Worm (Caenorhabditis elegans): ENCODE measurements around the gene dhs-24.

dhs-24 gene

ce11 chrV:19934223-19934622, 12.2 kb downstream of the dhs-24 start, which contains the start of gene algn-7:
TSS of gene algn-7 (minus strand) at chrV:19934323.
- no peak for TF ChIP-seq unc-62 (GFP tag; optimal IDR thresholded peaks at IDR 0.05)

- no peak for TF ChIP-seq unc-62 (GFP tag; optimal IDR thresholded peaks at IDR 0.05)
These were observed 22.5 kb downstream of the dhs-24 start, which contains the start of gene skr-4 for ce11 chrV:19923924-19924323. TSS of gene skr-4 (plus strand) at chrV:19924224.

- TF ChIP-seq unc-62 (GFP tag; optimal IDR thresholded peaks at IDR 0.05), result no peak
These were observed 23.8 kb downstream of the dhs-24 start, which contains the start of gene Y60A3A.16 for ce11 chrV:19922613-19923012. TSS of gene Y60A3A.16 (minus strand) at chrV:19922713.

ce11 chrV:19915973-19916605, 30.3 kb downstream of the dhs-24 start, which contains the start of the genes chk-2 and Y60A3A.19:
TSS of gene chk-2 (minus strand) at chrV:19916023.
TSS of gene Y60A3A.19 (plus strand) at chrV:19916555.
- TF ChIP-seq unc-62 (GFP tag; optimal IDR thresholded peaks at IDR 0.05), result no peak

ce11 chrV:19908854-19909253, 37.6 kb downstream of the dhs-24 start:
- TF ChIP-seq unc-62 (GFP tag; optimal IDR thresholded peaks at IDR 0.05), result no peak

- TF ChIP-seq unc-62 (GFP tag; optimal IDR thresholded peaks at IDR 0.05), result no peak
These were observed 39.1 kb downstream of the dhs-24 start, which contains the start of gene fars-2 for ce11 chrV:19907365-19907764. TSS of gene fars-2 (minus strand) at chrV:19907434.

ce11 chrV:19905988-19906387, 40.4 kb downstream of the dhs-24 start:
- no peak for TF ChIP-seq unc-62 (GFP tag; optimal IDR thresholded peaks at IDR 0.05)

- TF ChIP-seq unc-62 (GFP tag; optimal IDR thresholded peaks at IDR 0.05), result no peak
These were observed 41.6 kb downstream of the dhs-24 start for ce11 chrV:19904790-19905189.

- TF ChIP-seq unc-62 (GFP tag; optimal IDR thresholded peaks at IDR 0.05), result no peak
These were observed 44.6 kb downstream of the dhs-24 start for ce11 chrV:19901826-19902225.

- TF ChIP-seq unc-62 (GFP tag; optimal IDR thresholded peaks at IDR 0.05), result no peak
These were observed 47.3 kb downstream of the dhs-24 start, which contains the start of gene Y116F11B.14 for ce11 chrV:19899167-19899566. TSS of gene Y116F11B.14 (plus strand) at chrV:19899467.

ce11 chrV:19897982-19898381, 48.4 kb downstream of the dhs-24 start:
- TF ChIP-seq unc-62 (GFP tag; optimal IDR thresholded peaks at IDR 0.05), result no peak

- no peak for TF ChIP-seq unc-62 (GFP tag; optimal IDR thresholded peaks at IDR 0.05)
These were observed 48.9 kb downstream of the dhs-24 start for ce11 chrV:19897557-19897956.

- no peak for TF ChIP-seq unc-62 (GFP tag; optimal IDR thresholded peaks at IDR 0.05)
These were observed 51.2 kb downstream of the dhs-24 start, which contains the start of gene gly-4 for ce11 chrV:19895250-19895649. TSS of gene gly-4 (minus strand) at chrV:19895350.

Data from whole organism, dauer.